Worm (Caenorhabditis elegans) whole organism, mixed stage, embryonic: ENCODE results near the gene osm-8.

Source experiments
- M03D4.4 ChIP-seq: sonication (generic microtip); optimal IDR thresholded peaks from 2 replicates; lab custom pipeline; 2017; ENCODE audit warnings: mild to moderate bottlenecking, missing genetic modification characterization, missing compliant biosample characterization
- bed-3 ChIP-seq: fragments of 200-800 bp; sonication (Bioruptor generic); optimal IDR thresholded peaks from 3 replicates; lab custom pipeline; 2018; ENCODE audit warnings: mild to moderate bottlenecking, missing genetic modification characterization, moderate library complexity, missing compliant biosample characterization
- blmp-1 ChIP-seq: fragments of 150-350 bp; optimal IDR thresholded peaks from 2 replicates; lab custom pipeline; 2014; ENCODE audit warnings: missing biosample characterization, missing genetic modification characterization
- ceh-39 ChIP-seq: fragments of 150-350 bp; optimal IDR thresholded peaks from 2 replicates; lab custom pipeline; 2014; ENCODE audit warnings: missing biosample characterization, missing genetic modification characterization
- ceh-43 ChIP-seq: fragments of 200-800 bp; sonication (Bioruptor generic); optimal IDR thresholded peaks from 2 replicates; lab custom pipeline; 2018; ENCODE audit warnings: mild to moderate bottlenecking, missing genetic modification characterization, moderate library complexity, missing compliant biosample characterization
- ceh-83 ChIP-seq: fragments of 200-800 bp; sonication (Bioruptor generic); optimal IDR thresholded peaks from 2 replicates; lab custom pipeline; 2018; ENCODE audit warnings: mild to moderate bottlenecking, missing genetic modification characterization, missing compliant biosample characterization
- ces-1 ChIP-seq: fragments of 150-350 bp; optimal IDR thresholded peaks from 2 replicates; lab custom pipeline; 2014; ENCODE audit warnings: missing biosample characterization, missing genetic modification reagents, missing genetic modification characterization
- cnd-1 ChIP-seq: fragments of 200-800 bp; sonication (Bioruptor generic); optimal IDR thresholded peaks from 2 replicates; lab custom pipeline; 2018; ENCODE audit warnings: mild to moderate bottlenecking, missing genetic modification characterization, missing compliant biosample characterization
- elt-3 ChIP-seq: fragments of 150-350 bp; optimal IDR thresholded peaks from 2 replicates; lab custom pipeline; 2014; ENCODE audit warnings: missing biosample characterization, missing genetic modification characterization
- flh-1 ChIP-seq: fragments of 200-800 bp; sonication (Bioruptor generic); optimal IDR thresholded peaks from 2 replicates; lab custom pipeline; 2018; ENCODE audit warnings: mild to moderate bottlenecking, missing genetic modification characterization, moderate library complexity, missing compliant biosample characterization
- ham-2 ChIP-seq: fragments of 200-800 bp; sonication (Bioruptor generic); optimal IDR thresholded peaks from 2 replicates; lab custom pipeline; 2018; ENCODE audit warnings: mild to moderate bottlenecking, missing genetic modification characterization, missing compliant biosample characterization
- hlh-1 ChIP-seq: fragments of 150-350 bp; optimal IDR thresholded peaks from 2 replicates; lab custom pipeline; 2014; ENCODE audit warnings: missing biosample characterization, missing genetic modification reagents, missing genetic modification characterization
- lin-13 ChIP-seq: fragments of 150-350 bp; optimal IDR thresholded peaks from 2 replicates; lab custom pipeline; 2014; ENCODE audit warnings: missing biosample characterization, missing genetic modification characterization
- lin-32 ChIP-seq: fragments of 200-800 bp; sonication (Bioruptor generic); optimal IDR thresholded peaks from 2 replicates; lab custom pipeline; 2018; ENCODE audit warnings: mild to moderate bottlenecking, missing genetic modification characterization, missing compliant biosample characterization
- lsy-2 ChIP-seq: fragments of 150-350 bp; optimal IDR thresholded peaks from 2 replicates; lab custom pipeline; 2014; ENCODE audit warnings: missing biosample characterization, missing genetic modification characterization
- mab-5 ChIP-seq: fragments of 150-350 bp; optimal IDR thresholded peaks from 2 replicates; lab custom pipeline; 2014; ENCODE audit warnings: missing biosample characterization, missing genetic modification characterization
- mep-1 ChIP-seq: fragments of 150-350 bp; optimal IDR thresholded peaks from 2 replicates; lab custom pipeline; 2017; ENCODE audit warnings: missing biosample characterization, missing genetic modification reagents, missing genetic modification characterization, inconsistent platforms
- mls-2 ChIP-seq: sonication (generic microtip); optimal IDR thresholded peaks from 2 replicates; lab custom pipeline; 2016; ENCODE audit warnings: mild to moderate bottlenecking, missing genetic modification characterization, moderate library complexity, missing compliant biosample characterization
- nhr-12 ChIP-seq: fragments of 150-350 bp; optimal IDR thresholded peaks from 2 replicates; lab custom pipeline; 2014; ENCODE audit warnings: missing biosample characterization, missing genetic modification characterization
- nhr-2 ChIP-seq: fragments of 150-350 bp; optimal IDR thresholded peaks from 2 replicates; lab custom pipeline; 2014; ENCODE audit warnings: missing biosample characterization, missing genetic modification characterization
- nhr-237 ChIP-seq: fragments of 150-350 bp; optimal IDR thresholded peaks from 2 replicates; lab custom pipeline; 2014; ENCODE audit warnings: missing biosample characterization, missing genetic modification characterization
- nhr-28 ChIP-seq: fragments of 150-350 bp; optimal IDR thresholded peaks from 2 replicates; lab custom pipeline; 2014; ENCODE audit warnings: missing biosample characterization, missing genetic modification characterization
- nhr-76 ChIP-seq: sonication (generic microtip); optimal IDR thresholded peaks from 2 replicates; lab custom pipeline; 2017; ENCODE audit warnings: missing biosample characterization, missing genetic modification characterization
- pha-4 ChIP-seq: fragments of 150-350 bp; optimal IDR thresholded peaks from 2 replicates; lab custom pipeline; 2018; ENCODE audit warnings: missing biosample characterization, missing genetic modification reagents, missing genetic modification characterization
- sem-2 ChIP-seq: fragments of 200-800 bp; sonication (Bioruptor generic); optimal IDR thresholded peaks from 2 replicates; lab custom pipeline; 2018; ENCODE audit warnings: mild to moderate bottlenecking, missing genetic modification characterization, missing compliant biosample characterization
- sptf-1 ChIP-seq: sonication (generic microtip); optimal IDR thresholded peaks from 2 replicates; lab custom pipeline; 2017; ENCODE audit warnings: mild to moderate bottlenecking, missing genetic modification characterization, moderate library complexity, missing compliant biosample characterization
- tbx-8 ChIP-seq: fragments of 200-800 bp; sonication (Bioruptor generic); optimal IDR thresholded peaks from 2 replicates; lab custom pipeline; 2018; ENCODE audit warnings: mild to moderate bottlenecking, missing genetic modification characterization, moderate library complexity, missing compliant biosample characterization
- unc-120 ChIP-seq: sonication (generic microtip); optimal IDR thresholded peaks from 2 replicates; lab custom pipeline; 2017; ENCODE audit warnings: missing genetic modification characterization, missing compliant biosample characterization; ENCODE audit not compliant: poor library complexity, severe bottlenecking
- unc-62 ChIP-seq: fragments of 150-350 bp; optimal IDR thresholded peaks from 2 replicates; lab custom pipeline; 2014; ENCODE audit warnings: missing biosample characterization, missing genetic modification reagents, missing genetic modification characterization
- zip-8 ChIP-seq: fragments of 150-350 bp; optimal IDR thresholded peaks from 2 replicates; lab custom pipeline; 2014; ENCODE audit warnings: missing biosample characterization, missing genetic modification characterization
- ztf-11 ChIP-seq: fragments of 150-350 bp; optimal IDR thresholded peaks from 2 replicates; lab custom pipeline; 2014; ENCODE audit warnings: missing biosample characterization, missing genetic modification characterization

osm-8 gene

ce11 chrII:7630052-7630451 lies 24.8 kb upstream of the osm-8 start:
- TF ChIP-seq flh-1 (GFP tag; lab: Kevin White, UChicago): no peak
- TF ChIP-seq ceh-83 (GFP tag; lab: Kevin White, UChicago): no peak
- no peak for TF ChIP-seq nhr-28 (tag; lab: Kevin White, UChicago)
- no peak for TF ChIP-seq hlh-1 (tag; lab: Kevin White, UChicago)
- TF ChIP-seq sptf-1: no peak
- TF ChIP-seq, all 35 proteins: peak for 0

ce11 chrII:7628640-7629039 lies 23.4 kb upstream of the osm-8 start:
- no peak for TF ChIP-seq cnd-1
- TF ChIP-seq ztf-11: no peak
- no peak for TF ChIP-seq nhr-237
- no peak for TF ChIP-seq nhr-12 (tag; lab: Kevin White, UChicago)
- no peak for TF ChIP-seq M03D4.4 (tag; lab: Kevin White, UChicago)
- TF ChIP-seq lin-32 (GFP tag; lab: Kevin White, UChicago): no peak
- no peak for TF ChIP-seq blmp-1 (tag; lab: Kevin White, UChicago)
- TF ChIP-seq ceh-43 (GFP tag; lab: Kevin White, UChicago): no peak
- no peak for TF ChIP-seq nhr-2 (tag; lab: Kevin White, UChicago)
- no peak for TF ChIP-seq hlh-1 (tag; lab: Kevin White, UChicago)
- no peak for TF ChIP-seq ceh-83 (GFP tag; lab: Kevin White, UChicago)
- no peak for TF ChIP-seq sptf-1
- TF ChIP-seq mep-1 (tag; lab: Kevin White, UChicago): no peak
- TF ChIP-seq lin-13 (tag; lab: Kevin White, UChicago): no peak
- no peak for TF ChIP-seq tbx-8
- TF ChIP-seq sem-2 (GFP tag; lab: Kevin White, UChicago): no peak
- no peak for TF ChIP-seq flh-1 (GFP tag; lab: Kevin White, UChicago)
- no peak for TF ChIP-seq unc-120 (tag; lab: Kevin White, UChicago)

ce11 chrII:7624995-7625394 lies 19.8 kb upstream of the osm-8 start:
- no peak for TF ChIP-seq unc-62 (GFP tag; lab: Kevin White, UChicago)
- TF ChIP-seq lin-32 (GFP tag; lab: Kevin White, UChicago): no peak
- TF ChIP-seq hlh-1 (tag; lab: Kevin White, UChicago): no peak
- TF ChIP-seq elt-3: no peak
- no peak for TF ChIP-seq sptf-1
- peak; percentile 89 for TF ChIP-seq ces-1
- TF ChIP-seq, all 35 proteins: peak for 1

- no peak for TF ChIP-seq mab-5 (tag; lab: Kevin White, UChicago)
- peak; percentile 39 for TF ChIP-seq lin-32 (GFP tag; lab: Kevin White, UChicago)
- TF ChIP-seq mls-2 (tag; lab: Kevin White, UChicago): peak; percentile 2
- TF ChIP-seq M03D4.4 (tag; lab: Kevin White, UChicago): no peak
- TF ChIP-seq zip-8 (tag; lab: Kevin White, UChicago): no peak
- no peak for TF ChIP-seq nhr-76
- TF ChIP-seq flh-1 (GFP tag; lab: Kevin White, UChicago): no peak
- peak; percentile 9 for TF ChIP-seq hlh-1 (tag; lab: Kevin White, UChicago)
- TF ChIP-seq sem-2 (GFP tag; lab: Kevin White, UChicago): no peak
- TF ChIP-seq ham-2 (GFP tag; lab: Kevin White, UChicago): peak; percentile 33
- no peak for TF ChIP-seq lsy-2 (tag; lab: Kevin White, UChicago)
- no peak for TF ChIP-seq mep-1 (tag; lab: Kevin White, UChicago)
- TF ChIP-seq ces-1: no peak
Measured at ce11 chrII:7624272-7624671, 19.1 kb upstream of the osm-8 start.

ce11 chrII:7623466-7623865 lies 18.3 kb upstream of the osm-8 start:
- no peak for TF ChIP-seq lin-32 (GFP tag; lab: Kevin White, UChicago)
- TF ChIP-seq sem-2 (GFP tag; lab: Kevin White, UChicago): no peak
- TF ChIP-seq bed-3 (GFP tag; lab: Kevin White, UChicago): no peak
- TF ChIP-seq ham-2 (GFP tag; lab: Kevin White, UChicago): no peak
- TF ChIP-seq elt-3: no peak
- peak; percentile 72 for TF ChIP-seq pha-4 (tag; lab: Kevin White, UChicago)
- TF ChIP-seq ceh-39 (tag; lab: Kevin White, UChicago): no peak
- TF ChIP-seq ztf-11: no peak
- TF ChIP-seq lsy-2 (tag; lab: Kevin White, UChicago): no peak
- TF ChIP-seq unc-62 (GFP tag; lab: Kevin White, UChicago): peak; percentile 24
